Worm (Caenorhabditis elegans): ENCODE data around the gene col-128.

col-128 gene

ce11 chrIV:11593415-11594190, 41.8 kb upstream of the col-128 start, which contains the start of gene F40F11.3:
TSS of gene F40F11.3 (minus strand) at chrIV:11594003.
- TF ChIP-seq elt-1 (tag; optimal IDR thresholded peaks at IDR 0.05; ENCODE audit: borderline replicate concordance, insufficient read depth) (no peak), ceh-39 (tag; optimal IDR thresholded peaks at IDR 0.05) (peak; percentile 53), lin-32 (GFP tag; optimal IDR thresholded peaks at IDR 0.05) (peak; percentile 50), drap-1 (GFP tag; optimal IDR thresholded peaks at IDR 0.05) (peak; percentile 58), mab-5 (tag; optimal IDR thresholded peaks at IDR 0.05) (peak; percentile 12), ham-2 (GFP tag; optimal IDR thresholded peaks at IDR 0.05) (peak; percentile 59), sptf-1 (tag; optimal IDR thresholded peaks at IDR 0.05) (no peak), ztf-11 (tag; optimal IDR thresholded peaks at IDR 0.05) (no peak), mls-2 (tag; optimal IDR thresholded peaks at IDR 0.05) (peak; percentile 45), sem-2 (GFP tag; optimal IDR thresholded peaks at IDR 0.05) (no peak), nhr-76 (tag; optimal IDR thresholded peaks at IDR 0.05) (no peak), pha-4 (tag; optimal IDR thresholded peaks at IDR 0.05) (peak; percentile 98), blmp-1 (tag; optimal IDR thresholded peaks at IDR 0.05) (no peak), bed-3 (GFP tag; optimal IDR thresholded peaks at IDR 0.05) (peak; percentile 24), ceh-83 (GFP tag; optimal IDR thresholded peaks at IDR 0.05) (no peak), nhr-237 (tag; optimal IDR thresholded peaks at IDR 0.05) (peak; percentile 90), nhr-12 (tag; optimal IDR thresholded peaks at IDR 0.05) (no peak), lin-13 (tag; optimal IDR thresholded peaks at IDR 0.05) (peak; percentile 11), cnd-1 (tag; optimal IDR thresholded peaks at IDR 0.05) (peak; percentile 65), zip-8 (tag; optimal IDR thresholded peaks at IDR 0.05) (peak; percentile 32), nhr-28 (tag; optimal IDR thresholded peaks at IDR 0.05) (peak; percentile 15), mep-1 (tag; optimal IDR thresholded peaks at IDR 0.05) (peak; percentile 79), unc-62 (GFP tag; optimal IDR thresholded peaks at IDR 0.05) (peak; percentile 87), nhr-2 (tag; optimal IDR thresholded peaks at IDR 0.05) (peak; percentile 35), unc-120 (tag; optimal IDR thresholded peaks at IDR 0.05; ENCODE audit: poor library complexity, severe bottlenecking) (peak; percentile 43), flh-1 (GFP tag; optimal IDR thresholded peaks at IDR 0.05) (no peak), ces-1 (GFP tag; optimal IDR thresholded peaks at IDR 0.05) (peak; percentile 96), lsy-2 (tag; optimal IDR thresholded peaks at IDR 0.05) (no peak), hlh-1 (tag; optimal IDR thresholded peaks at IDR 0.05) (peak; percentile 64)

- peak; percentile 6 for TF ChIP-seq lsy-2 (tag; optimal IDR thresholded peaks at IDR 0.05)
- TF ChIP-seq ztf-11 (tag; optimal IDR thresholded peaks at IDR 0.05), result no peak
- TF ChIP-seq ces-1 (GFP tag; optimal IDR thresholded peaks at IDR 0.05), result peak; percentile 10
- no peak for TF ChIP-seq pha-4 (tag; optimal IDR thresholded peaks at IDR 0.05)
- peak; percentile 24 for TF ChIP-seq sptf-1 (tag; optimal IDR thresholded peaks at IDR 0.05)
- TF ChIP-seq mep-1 (tag; optimal IDR thresholded peaks at IDR 0.05), result peak; percentile 8
- no peak for TF ChIP-seq mab-5 (tag; optimal IDR thresholded peaks at IDR 0.05)
Observed at ce11 chrIV:11592820-11593219, 41.1 kb upstream of the col-128 start.

- TF ChIP-seq unc-39 (tag; optimal IDR thresholded peaks at IDR 0.05) (no peak), ceh-39 (tag; optimal IDR thresholded peaks at IDR 0.05) (no peak), ceh-83 (GFP tag; optimal IDR thresholded peaks at IDR 0.05) (no peak), flh-1 (GFP tag; optimal IDR thresholded peaks at IDR 0.05) (no peak), nhr-2 (tag; optimal IDR thresholded peaks at IDR 0.05) (no peak), elt-1 (tag; optimal IDR thresholded peaks at IDR 0.05; ENCODE audit: borderline replicate concordance, insufficient read depth) (no peak), snpc-4 (tag; optimal IDR thresholded peaks at IDR 0.05) (no peak), elt-3 (tag; optimal IDR thresholded peaks at IDR 0.05) (no peak), M03D4.4 (tag; optimal IDR thresholded peaks at IDR 0.05) (no peak), nhr-28 (tag; optimal IDR thresholded peaks at IDR 0.05) (no peak), lsy-2 (tag; optimal IDR thresholded peaks at IDR 0.05) (no peak), lin-32 (GFP tag; optimal IDR thresholded peaks at IDR 0.05) (no peak), pha-4 (tag; optimal IDR thresholded peaks at IDR 0.05) (no peak), zip-8 (tag; optimal IDR thresholded peaks at IDR 0.05) (no peak), ceh-43 (GFP tag; optimal IDR thresholded peaks at IDR 0.05) (no peak)
Observed at ce11 chrIV:11592165-11592564, 40.4 kb upstream of the col-128 start, which contains the start of gene spe-36. TSS of gene spe-36 (minus strand) at chrIV:11592265.

All from whole organism, mixed stage, embryonic.